Fruit fly (Drosophila melanogaster) whole organism, embryonic: ENCODE data around the gene bab2.

ENCODE experiments used
- B-H1 ChIP-seq: fragments of 200-800 bp; sonication (Bioruptor generic); IDR thresholded peaks from 3 replicates; pipeline ENCODE4 v1.3.6; 2022; ENCODE audit warnings: missing biosample characterization, missing genetic modification characterization
- CG11247 ChIP-seq: fragments of 200-800 bp; sonication (Bioruptor generic); IDR thresholded peaks from 2 replicates; pipeline ENCODE4 v1.3.6; 2022; ENCODE audit warnings: missing biosample characterization, missing genetic modification characterization
- CG4707 ChIP-seq: fragments of 200-800 bp; sonication (Bioruptor generic); optimal IDR thresholded peaks from 2 replicates; lab custom pipeline; 2018; ENCODE audit warnings: missing biosample characterization, mild to moderate bottlenecking, missing genetic modification characterization, moderate library complexity
- NFAT ChIP-seq: fragments of 200-800 bp; sonication (Bioruptor generic); IDR thresholded peaks from 2 replicates; pipeline ENCODE4 v1.3.6; 2022; ENCODE audit warnings: missing biosample characterization, missing genetic modification characterization
- pho ChIP-seq: fragments of 200-800 bp; sonication (Bioruptor generic); optimal IDR thresholded peaks from 2 replicates; lab custom pipeline; 2016; ENCODE audit warnings: missing biosample characterization, missing genetic modification characterization

DNA sequence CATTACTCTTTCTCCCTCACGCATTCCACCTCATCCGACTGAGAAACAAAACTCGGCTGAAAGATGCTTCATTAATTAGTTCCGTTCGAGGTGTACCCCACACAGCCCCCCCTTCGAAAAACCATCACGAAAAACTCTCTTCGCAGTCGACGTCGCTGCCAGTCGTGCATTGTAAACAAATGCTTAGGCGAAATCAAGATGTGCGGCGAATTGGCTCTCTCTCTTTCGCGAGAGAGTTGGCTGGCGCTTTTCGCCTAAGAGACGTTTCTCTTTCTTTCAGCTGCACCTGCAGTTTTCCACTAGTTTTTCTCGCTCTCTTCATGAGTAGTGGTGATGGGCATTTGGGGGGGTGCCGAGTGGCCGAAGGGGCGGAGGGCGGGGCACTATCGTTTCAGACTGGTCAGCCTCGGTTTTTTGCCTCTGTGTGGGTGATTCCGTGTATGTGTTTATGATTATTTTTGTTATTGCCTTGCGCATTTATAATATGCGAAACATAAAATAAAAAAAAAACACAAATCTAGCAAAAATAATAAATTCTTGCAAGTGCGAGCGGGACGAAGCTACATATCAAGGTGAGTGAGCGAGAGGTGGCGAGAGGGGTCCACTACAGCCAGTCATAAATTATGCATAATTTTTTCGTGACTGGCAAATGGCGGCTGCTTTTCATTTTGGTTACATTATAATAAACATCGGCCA, 74.6 kb downstream of the bab2 start:
- no peak for TF ChIP-seq NFAT (GFP tag; lab: Robert Waterston, UW)
- no peak for TF ChIP-seq CG4707 (GFP tag; lab: Kevin White, UChicago)
- TF ChIP-seq CG11247, result no peak
- no peak for TF ChIP-seq pho (GFP tag; lab: Kevin White, UChicago)
- TF ChIP-seq B-H1, result no peak
